Fruit fly (Drosophila melanogaster) whole organism, pupa: ENCODE data around the gene CG14115.

ENCODE experiments used
- Pif1B ChIP-seq: fragments of 200-800 bp; sonication (Bioruptor generic); optimal IDR thresholded peaks from 3 replicates; lab custom pipeline; 2016; ENCODE audit warnings: missing biosample characterization, missing genetic modification characterization
- Snoo ChIP-seq: fragments of 200-800 bp; sonication (Bioruptor generic); optimal IDR thresholded peaks from 3 replicates; lab custom pipeline; 2017; ENCODE audit warnings: missing biosample characterization, mild to moderate bottlenecking, missing genetic modification characterization, inconsistent platforms
- rn ChIP-seq: fragments of 200-800 bp; sonication (Bioruptor generic); IDR thresholded peaks from 2 replicates; pipeline ENCODE4 v1.3.6; 2022; ENCODE audit warnings: missing biosample characterization, missing genetic modification characterization

- TF ChIP-seq Pif1B (GFP tag; lab: Kevin White, UChicago), result no peak
- TF ChIP-seq rn (GFP tag; lab: Robert Waterston, UW), result no peak
- no peak for TF ChIP-seq Snoo (tag; lab: Kevin White, UChicago)
Observed at dm6 chr3L:13046758-13047157, 14.5 kb downstream of the CG14115 start, which contains the start of gene CG11279.
